Worm (Caenorhabditis elegans): ENCODE measurements around the gene K02E10.6.

DNA sequence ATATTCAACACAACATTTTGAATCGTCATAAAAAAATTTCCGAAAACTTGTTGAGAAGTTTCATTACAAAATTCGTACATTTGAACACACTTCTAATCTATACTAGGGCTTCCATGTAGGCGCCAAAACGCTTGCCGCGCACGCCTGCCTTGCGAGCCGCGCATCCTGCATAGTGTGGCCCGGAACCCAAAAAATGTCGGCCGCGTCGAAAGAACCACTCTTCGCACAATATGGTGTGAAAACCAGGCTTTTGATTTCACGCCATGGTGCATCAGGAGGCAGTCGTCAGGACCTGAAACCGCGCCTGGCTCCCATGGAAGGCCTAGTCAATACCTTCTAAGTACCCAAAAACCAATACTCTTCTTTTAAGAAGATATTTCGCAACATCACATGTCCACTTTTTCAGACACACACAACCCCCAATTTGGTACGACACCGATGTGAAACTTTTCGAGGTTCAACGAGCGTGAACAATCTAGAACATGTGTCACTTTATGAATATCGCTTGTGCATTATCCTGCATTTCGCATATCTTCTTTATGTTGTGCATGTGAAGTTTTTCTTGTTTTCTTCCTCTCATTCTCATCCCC is 11.1 kb upstream of the K02E10.6 start:
- TF ChIP-seq Y116A8C.19 (tag; optimal IDR thresholded peaks at IDR 0.05; ENCODE audit: borderline replicate concordance), result no peak
- no peak for TF ChIP-seq efl-3 (GFP tag; optimal IDR thresholded peaks at IDR 0.05)
- no peak for TF ChIP-seq fos-1 (tag; optimal IDR thresholded peaks at IDR 0.05)
- no peak for TF ChIP-seq nhr-77 (tag; optimal IDR thresholded peaks at IDR 0.05)
- no peak for TF ChIP-seq nhr-76 (tag; optimal IDR thresholded peaks at IDR 0.05)
- no peak for TF ChIP-seq sptf-1 (tag; optimal IDR thresholded peaks at IDR 0.05)
- no peak for TF ChIP-seq lsy-2 (tag; optimal IDR thresholded peaks at IDR 0.05)
- no peak for TF ChIP-seq grh-1 (GFP tag; IDR thresholded peaks at IDR 0.05)

Data from whole organism, L1 larva.